Fruit fly (Drosophila melanogaster): ENCODE measurements around the gene beg.
A peak's percentile ranks its signal among the peaks of the same experiment; 100 is the strongest.

The beg gene

dm6 chr3L:17012017-17012719 lies 23.3 kb upstream of the beg start, which contains the start of gene CG3764 (continued):
- TF ChIP-seq CG8478 (optimal IDR thresholded peaks at IDR 0.05) (no peak), Jarid2 (GFP tag; optimal IDR thresholded peaks at IDR 0.05) (peak; percentile 56), CG15269 (tag; optimal IDR thresholded peaks at IDR 0.05) (peak; percentile 73), CG8290 (GFP tag; optimal IDR thresholded peaks at IDR 0.05) (peak; percentile 54), CG8290 (tag; optimal IDR thresholded peaks at IDR 0.05) (peak; percentile 83 to 94), CG12391 (tag; optimal IDR thresholded peaks at IDR 0.05) (peak; percentile 58), lbe (GFP tag; optimal IDR thresholded peaks at IDR 0.05) (peak; percentile 38), CG18011 (GFP tag; optimal IDR thresholded peaks at IDR 0.05) (peak; percentile 46), wek (GFP tag; optimal IDR thresholded peaks at IDR 0.05) (peak; percentile 92), CG12155 (GFP tag; optimal IDR thresholded peaks at IDR 0.05) (no peak), chn (GFP tag; optimal IDR thresholded peaks at IDR 0.05) (peak; percentile 67), bsh (GFP tag; optimal IDR thresholded peaks at IDR 0.05) (peak; percentile 24 to 69), Dp (GFP tag; optimal IDR thresholded peaks at IDR 0.05) (peak; percentile 77), org-1 (GFP tag; optimal IDR thresholded peaks at IDR 0.05) (peak; percentile 58), crc (GFP tag; optimal IDR thresholded peaks at IDR 0.05) (peak; percentile 34), Abd-B (GFP tag; optimal IDR thresholded peaks at IDR 0.05) (peak; percentile 62), CG14441 (GFP tag; IDR thresholded peaks at IDR 0.05) (peak; percentile 66), tll (GFP tag; optimal IDR thresholded peaks at IDR 0.05) (peak in 1 of 2 experiments; percentile 92), CG4328 (GFP tag; optimal IDR thresholded peaks at IDR 0.05) (peak; percentile 90), Spps (tag; optimal IDR thresholded peaks at IDR 0.05) (peak; percentile 44), CG14860 (GFP tag; IDR thresholded peaks at IDR 0.05; ENCODE audit: partially characterized antibody) (no peak), CG3726 (GFP tag; IDR thresholded peaks at IDR 0.05) (peak; percentile 48; the same call in 1 of the 3 replicates), hkb (optimal IDR thresholded peaks at IDR 0.05) (no peak), hkb (GFP tag; IDR thresholded peaks at IDR 0.05) (peak; percentile 70), CHES-1-like (GFP tag; optimal IDR thresholded peaks at IDR 0.05) (peak; percentile 92), hth (optimal IDR thresholded peaks at IDR 0.05) (no peak), CG3847 (GFP tag; IDR thresholded peaks at IDR 0.05) (peak; percentile 81), CG11695 (GFP tag; IDR thresholded peaks at IDR 0.05) (peak; percentile 74), Usf (GFP tag; optimal IDR thresholded peaks at IDR 0.05) (peak; percentile 34), CG6683 (GFP tag; optimal IDR thresholded peaks at IDR 0.05) (peak; percentile 68), tap (tag; optimal IDR thresholded peaks at IDR 0.05) (peak; percentile 76), dmrt11E (tag; optimal IDR thresholded peaks at IDR 0.05) (peak; percentile 44), oc (tag; optimal IDR thresholded peaks at IDR 0.05) (no peak), klu (GFP tag; IDR thresholded peaks at IDR 0.05) (no peak), Camta (GFP tag; optimal IDR thresholded peaks at IDR 0.05) (peak; percentile 82), CG12219 (GFP tag; optimal IDR thresholded peaks at IDR 0.05) (peak; percentile 76), HLH54F (GFP tag; optimal IDR thresholded peaks at IDR 0.05) (peak; percentile 44), CG7963 (GFP tag; IDR thresholded peaks at IDR 0.05; ENCODE audit: partially characterized antibody) (no peak), row (GFP tag; IDR thresholded peaks at IDR 0.05) (no peak; the same call in 2 of the 3 replicates), Atf6 (GFP tag; IDR thresholded peaks at IDR 0.05) (0 out of 2 replicates have a peak, but pooled peaks have one; percentile 53), CG14014 (GFP tag; IDR thresholded peaks at IDR 0.05) (peak; percentile 71; the same call in 1 of the 2 replicates), sr (GFP tag; IDR thresholded peaks at IDR 0.05) (peak; percentile 65; the same call in 1 of the 3 replicates), CG1832 (GFP tag; optimal IDR thresholded peaks at IDR 0.05) (no peak), pzg (GFP tag; optimal IDR thresholded peaks at IDR 0.05) (peak; percentile 97), fd96Cb (tag; optimal IDR thresholded peaks at IDR 0.05) (peak; percentile 6), CG11504 (tag; optimal IDR thresholded peaks at IDR 0.05) (peak; percentile 72), NC2β (GFP tag; optimal IDR thresholded peaks at IDR 0.05) (peak; percentile 85), eyg (GFP tag; optimal IDR thresholded peaks at IDR 0.05) (peak; percentile 80), bbx (GFP tag; IDR thresholded peaks at IDR 0.05; ENCODE audit: partially characterized antibody) (peak; percentile 65), jigr1 (GFP tag; IDR thresholded peaks at IDR 0.05) (no peak)

Data from whole organism, embryonic.